Fruit fly (Drosophila melanogaster): ENCODE data around the gene Qtzl.

Qtzl gene

DNA sequence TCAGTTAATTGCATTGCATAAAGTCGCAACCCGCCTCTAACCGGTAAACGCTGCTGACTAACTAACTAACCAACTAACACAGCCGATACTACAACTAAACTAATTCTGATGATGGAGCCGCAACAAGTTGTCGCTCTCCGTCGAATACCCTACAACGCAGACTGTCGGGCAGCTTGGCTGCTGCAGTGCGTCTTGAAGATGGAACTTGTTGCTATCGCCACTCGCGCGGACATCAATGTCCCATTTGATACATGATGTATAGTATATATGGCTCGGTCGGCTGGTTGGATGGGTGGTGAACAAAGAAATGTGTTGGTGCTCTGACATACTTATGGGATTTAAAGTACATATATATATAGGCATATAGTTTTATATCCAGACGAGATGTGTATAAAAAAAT lies 30.0 kb downstream of the Qtzl start (continued):
- TF ChIP-seq CG6792 (GFP tag; optimal IDR thresholded peaks at IDR 0.05) (no peak), CG6276 (GFP tag; optimal IDR thresholded peaks at IDR 0.05) (peak; percentile 55), vri (GFP tag; optimal IDR thresholded peaks at IDR 0.05) (no peak), lz (GFP tag; optimal IDR thresholded peaks at IDR 0.05) (no peak), ss (GFP tag; optimal IDR thresholded peaks at IDR 0.05) (peak; percentile 35 to 44), pdm3 (GFP tag; optimal IDR thresholded peaks at IDR 0.05) (no peak), CG9139 (GFP tag; optimal IDR thresholded peaks at IDR 0.05) (no peak), Hr4 (GFP tag; optimal IDR thresholded peaks at IDR 0.05) (no peak), CG3919 (GFP tag; optimal IDR thresholded peaks at IDR 0.05) (peak; percentile 42), CG10669 (GFP tag; optimal IDR thresholded peaks at IDR 0.05) (no peak), CG32006 (GFP tag; optimal IDR thresholded peaks at IDR 0.05) (peak; percentile 7), Smox (GFP tag; optimal IDR thresholded peaks at IDR 0.05) (no peak), fd85E (GFP tag; optimal IDR thresholded peaks at IDR 0.05) (no peak), CG8632 (GFP tag; optimal IDR thresholded peaks at IDR 0.05) (no peak), fd59A (GFP tag; optimal IDR thresholded peaks at IDR 0.05) (peak; percentile 25), CG1621 (tag; optimal IDR thresholded peaks at IDR 0.05) (peak; percentile 40), esn (GFP tag; optimal IDR thresholded peaks at IDR 0.05) (peak; percentile 51), dac (GFP tag; optimal IDR thresholded peaks at IDR 0.05) (no peak), Sox14 (GFP tag; optimal IDR thresholded peaks at IDR 0.05) (peak; percentile 61), CG4318 (GFP tag; optimal IDR thresholded peaks at IDR 0.05) (no peak), CG10631 (GFP tag; optimal IDR thresholded peaks at IDR 0.05) (peak; percentile 22), CG34406 (GFP tag; optimal IDR thresholded peaks at IDR 0.05) (no peak), CG7368 (GFP tag; optimal IDR thresholded peaks at IDR 0.05) (no peak), Blimp-1 (GFP tag; optimal IDR thresholded peaks at IDR 0.05) (no peak), svp (GFP tag) (peak; percentile 55), CG8119 (GFP tag; IDR thresholded peaks at IDR 0.05) (no peak), salr (GFP tag; optimal IDR thresholded peaks at IDR 0.05) (peak in 1 of 2 experiments; percentile 35), Lpt (GFP tag; optimal IDR thresholded peaks at IDR 0.05) (peak; percentile 31), CG8319 (GFP tag; optimal IDR thresholded peaks at IDR 0.05) (no peak), Met (GFP tag; optimal IDR thresholded peaks at IDR 0.05) (no peak), achi (GFP tag; optimal IDR thresholded peaks at IDR 0.05) (peak; percentile 8), OdsH (GFP tag; optimal IDR thresholded peaks at IDR 0.05) (no peak), CG6854 (GFP tag; optimal IDR thresholded peaks at IDR 0.05) (no peak), acj6 (GFP tag; optimal IDR thresholded peaks at IDR 0.05) (no peak), CG11294 (GFP tag; IDR thresholded peaks at IDR 0.05) (no peak), Ets21C (GFP tag; optimal IDR thresholded peaks at IDR 0.05) (no peak), CG6163 (GFP tag; IDR thresholded peaks at IDR 0.05) (peak; percentile 54; the same call in 2 of the 3 replicates), Sox102F (GFP tag; optimal IDR thresholded peaks at IDR 0.05) (peak; percentile 4), dsx (GFP tag; optimal IDR thresholded peaks at IDR 0.05; ENCODE audit: poor library complexity, severe bottlenecking) (peak; percentile 41)

DNA sequence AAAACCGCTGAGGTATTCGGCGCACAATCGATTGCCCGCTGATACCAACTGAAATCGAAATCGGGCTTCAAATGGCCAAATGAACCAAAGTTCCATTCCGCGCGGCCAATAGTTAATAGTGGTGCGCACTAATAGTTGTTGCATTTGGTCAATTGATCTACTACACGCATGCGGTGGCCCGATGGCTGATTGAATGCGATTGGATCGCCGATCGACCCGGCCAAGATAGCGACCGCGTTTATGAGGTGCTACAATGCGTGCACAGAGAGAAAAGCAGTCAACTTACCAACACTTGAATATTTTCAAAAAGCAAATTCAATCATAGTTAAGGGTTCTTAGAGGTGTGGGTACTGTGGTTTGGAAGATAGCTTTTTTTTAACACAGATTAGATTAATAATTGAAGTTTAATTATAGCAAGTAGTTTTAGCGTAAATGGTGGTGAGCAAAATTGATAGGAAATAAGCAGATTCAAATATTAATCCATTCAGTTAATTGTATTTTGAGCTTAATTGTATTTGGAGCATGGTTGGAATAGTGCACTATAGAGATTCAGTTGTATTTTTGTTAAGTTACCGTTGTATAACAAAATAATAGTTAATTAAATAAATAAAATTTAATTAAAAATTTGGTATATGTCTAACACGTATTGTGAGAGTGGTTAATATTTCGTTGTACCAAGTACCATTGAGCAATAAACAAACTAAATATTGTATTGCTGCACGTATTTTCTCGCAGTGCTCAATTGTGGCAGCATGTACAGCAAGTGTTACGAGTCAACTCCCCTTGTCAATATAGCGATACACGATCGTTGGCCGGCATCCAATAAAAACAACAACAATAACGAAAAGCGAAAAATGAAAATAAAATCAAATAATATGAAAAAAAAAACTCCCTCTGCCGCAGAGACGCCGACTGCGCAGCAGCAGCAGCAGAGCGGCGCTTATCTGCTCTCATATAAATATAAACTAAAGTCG lies 31.2 kb downstream of the Qtzl start:
- peak; percentile 72 for TF ChIP-seq OdsH (GFP tag; optimal IDR thresholded peaks at IDR 0.05)
- TF ChIP-seq Gug (GFP tag; IDR thresholded peaks at IDR 0.05): peak; percentile 56
- peak; percentile 53 for TF ChIP-seq CG11762 (GFP tag; optimal IDR thresholded peaks at IDR 0.05; ENCODE audit: insufficient read depth)
- peak; percentile 29 for TF ChIP-seq Eip93F (GFP tag; optimal IDR thresholded peaks at IDR 0.05)
- peak; percentile 92 for TF ChIP-seq CG32006 (GFP tag; optimal IDR thresholded peaks at IDR 0.05)
- TF ChIP-seq salr (GFP tag; optimal IDR thresholded peaks at IDR 0.05): peak; percentile 47 to 88
- peak; percentile 91 to 92 for TF ChIP-seq ss (GFP tag; optimal IDR thresholded peaks at IDR 0.05)
- peak; percentile 75 for TF ChIP-seq achi (GFP tag; optimal IDR thresholded peaks at IDR 0.05)
- peak; percentile 84 for TF ChIP-seq esn (GFP tag; optimal IDR thresholded peaks at IDR 0.05)
- TF ChIP-seq CG8119 (GFP tag; IDR thresholded peaks at IDR 0.05): peak; percentile 69; the same call in 2 of the 3 replicates
- TF ChIP-seq topi (GFP tag; optimal IDR thresholded peaks at IDR 0.05): peak; percentile 75
- TF ChIP-seq CG4318 (GFP tag; optimal IDR thresholded peaks at IDR 0.05): peak; percentile 84
- peak; percentile 79 for TF ChIP-seq dsx (GFP tag; optimal IDR thresholded peaks at IDR 0.05; ENCODE audit: poor library complexity, severe bottlenecking)
- TF ChIP-seq svp (GFP tag): peak; percentile 87
- TF ChIP-seq CG34406 (GFP tag; optimal IDR thresholded peaks at IDR 0.05): peak; percentile 84
- peak; percentile 79; the same call in 2 of the 3 replicates for TF ChIP-seq CG6163 (GFP tag; IDR thresholded peaks at IDR 0.05)
- TF ChIP-seq Sox14 (GFP tag; optimal IDR thresholded peaks at IDR 0.05): peak; percentile 68
- TF ChIP-seq Hr39 (GFP tag; optimal IDR thresholded peaks at IDR 0.05): peak; percentile 81
- TF ChIP-seq Hr38 (GFP tag; optimal IDR thresholded peaks at IDR 0.05): no peak
- no peak for TF ChIP-seq CG7368 (GFP tag; optimal IDR thresholded peaks at IDR 0.05)
- peak; percentile 65 for TF ChIP-seq CG11902 (GFP tag; optimal IDR thresholded peaks at IDR 0.05)
- peak; percentile 77 for TF ChIP-seq Ets96B (tag; optimal IDR thresholded peaks at IDR 0.05)
